Worm (Caenorhabditis elegans) whole organism, young adult: ENCODE results near the gene cnt-2.

ENCODE experiments used
- K11D2.4 ChIP-seq: fragments of 200-800 bp; sonication (Bioruptor generic); IDR thresholded peaks from 2 replicates; pipeline ENCODE4 v1.3.6; 2022; ENCODE audit warnings: missing genetic modification reagents, missing genetic modification characterization, missing compliant biosample characterization
- T26A5.8 ChIP-seq: sonication (generic microtip); optimal IDR thresholded peaks from 2 replicates; lab custom pipeline; 2016; ENCODE audit warnings: missing genetic modification characterization, missing compliant biosample characterization
- Y53G8AR.9 ChIP-seq: fragments of 200-800 bp; sonication (Bioruptor generic); conservative IDR thresholded peaks from 2 replicates; pipeline ENCODE4 v1.3.6; 2022; ENCODE audit warnings: missing genetic modification reagents, missing genetic modification characterization, missing compliant biosample characterization
- athp-1 ChIP-seq: sonication (generic microtip); optimal IDR thresholded peaks from 2 replicates; lab custom pipeline; 2017; ENCODE audit warnings: mild to moderate bottlenecking, missing genetic modification characterization, missing compliant biosample characterization
- ceh-40 ChIP-seq: fragments of 200-800 bp; sonication (Bioruptor generic); IDR thresholded peaks from 2 replicates; pipeline ENCODE4 v1.3.6; 2022; ENCODE audit warnings: missing genetic modification characterization, missing compliant biosample characterization
- mxl-1 ChIP-seq: sonication (generic microtip); optimal IDR thresholded peaks from 2 replicates; lab custom pipeline; 2016; ENCODE audit warnings: missing genetic modification characterization, missing compliant biosample characterization
- nfya-1 ChIP-seq: sonication (generic microtip); optimal IDR thresholded peaks from 2 replicates; lab custom pipeline; 2017; ENCODE audit warnings: antibody characterized with exemption, missing compliant biosample characterization, missing genetic modification characterization, borderline replicate concordance; ENCODE audit not compliant: insufficient read depth
- pha-4 ChIP-seq: fragments of 150-350 bp; sonication (generic microtip); optimal IDR thresholded peaks from 2 replicates; lab custom pipeline; 2014; ENCODE audit warnings: missing biosample characterization, missing genetic modification reagents, missing genetic modification characterization
- rcor-1 ChIP-seq: fragments of 200-800 bp; sonication (Bioruptor generic); IDR thresholded peaks from 2 replicates; pipeline ENCODE4 v1.3.6; 2022; ENCODE audit warnings: missing genetic modification reagents, missing genetic modification characterization, missing compliant biosample characterization
- snpc-4 ChIP-seq, 5 experiments: fragments of 150-350 bp in 1 of 5; sonication (generic microtip) in 4 of 5; optimal IDR thresholded peaks; 2 replicates each; lab custom pipeline; 2014 to 2018; ENCODE audit warnings: missing genetic modification characterization in 5 of 5, missing biosample characterization in 3 of 5, antibody characterized with exemption in 2 of 5, mild to moderate bottlenecking in 2 of 5, missing compliant biosample characterization in 2 of 5, missing genotype in 2 of 5, moderate library complexity in 2 of 5, missing genetic modification reagents in 1 of 5
- unc-130 ChIP-seq: sonication (generic microtip); optimal IDR thresholded peaks from 2 replicates; lab custom pipeline; 2016; ENCODE audit warnings: missing genetic modification reagents, missing genetic modification characterization, missing compliant biosample characterization
- ztf-28 ChIP-seq: fragments of 200-800 bp; sonication (Bioruptor generic); IDR thresholded peaks from 2 replicates; pipeline ENCODE4 v1.3.6; 2022; ENCODE audit warnings: missing genetic modification reagents, missing genetic modification characterization, missing compliant biosample characterization

DNA sequence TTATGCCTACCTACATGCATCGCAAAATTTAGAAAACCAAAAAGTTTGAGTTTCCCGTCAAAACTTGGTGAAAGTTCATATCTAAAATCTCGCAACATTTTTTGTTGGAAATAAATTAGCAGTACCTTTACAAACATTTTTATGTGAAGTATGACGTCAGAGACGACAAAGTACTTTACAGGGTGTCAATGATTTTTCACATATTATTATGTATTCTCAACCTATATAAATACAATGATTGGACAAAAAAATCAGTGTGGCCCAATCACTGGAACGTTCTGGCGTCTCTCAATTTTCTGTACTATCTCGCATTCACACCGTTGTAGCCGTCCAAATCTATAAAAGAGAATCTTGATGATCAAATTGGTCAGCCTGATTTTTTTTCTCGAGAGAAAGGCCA is 39.5 kb downstream of the cnt-2 start, which contains the start of the genes Y39A1A.18 and fmo-3:
- no peak for TF ChIP-seq Y53G8AR.9
- no peak for TF ChIP-seq snpc-4 (GFP tag; optimal IDR thresholded peaks at IDR 0.05; lab: Kevin White, UChicago)
- TF ChIP-seq snpc-4 (tag; optimal IDR thresholded peaks at IDR 0.05; lab: Kevin White, UChicago) = no peak
- no peak for TF ChIP-seq unc-130
- TF ChIP-seq nfya-1 (tag; lab: Kevin White, UChicago) = no peak
- TF ChIP-seq athp-1 (tag; lab: Kevin White, UChicago) = no peak
- TF ChIP-seq ztf-28 (GFP tag; lab: Robert Waterston, UW) = no peak
- no peak for TF ChIP-seq pha-4
- no peak for TF ChIP-seq mxl-1 (tag; lab: Kevin White, UChicago)
- no peak for TF ChIP-seq K11D2.4 (GFP tag; lab: Robert Waterston, UW)
- no peak for TF ChIP-seq T26A5.8 (tag; lab: Kevin White, UChicago)
- TF ChIP-seq ceh-40 (GFP tag; lab: Robert Waterston, UW) = no peak
- TF ChIP-seq rcor-1 = no peak
